Worm (Caenorhabditis elegans): Measurements from ENCODE around the gene sup-1.
A peak's percentile ranks its signal among the peaks of the same experiment; 100 is the strongest.

The sup-1 gene

ce11 chrIII:11746718-11747117, 9.3 kb upstream of the sup-1 start, which contains the start of gene mrt-2 (continued):
- TF ChIP-seq unc-98 (GFP tag; IDR thresholded peaks at IDR 0.05): peak; percentile 90
- TF ChIP-seq unc-86 (tag; optimal IDR thresholded peaks at IDR 0.05): peak; percentile 79
- TF ChIP-seq blmp-1 (tag; optimal IDR thresholded peaks at IDR 0.05): peak; percentile 69
- TF ChIP-seq snu-23 (GFP tag; optimal IDR thresholded peaks at IDR 0.05): peak; percentile 89
- TF ChIP-seq ztf-11 (tag; optimal IDR thresholded peaks at IDR 0.05): peak in 1 of 2 experiments; percentile 95
- peak; percentile 54 for TF ChIP-seq F16B12.6 (tag; optimal IDR thresholded peaks at IDR 0.05)
- TF ChIP-seq efl-3 (GFP tag; optimal IDR thresholded peaks at IDR 0.05): peak; percentile 19
- TF ChIP-seq aha-1 (tag; optimal IDR thresholded peaks at IDR 0.05): no peak
- TF ChIP-seq mdl-1 (tag; optimal IDR thresholded peaks at IDR 0.05): peak in 1 of 2 experiments; percentile 58
- peak; percentile 78 for TF ChIP-seq elt-2 (tag; optimal IDR thresholded peaks at IDR 0.05)
- TF ChIP-seq rnt-1 (tag; optimal IDR thresholded peaks at IDR 0.05): no peak
- peak; percentile 39 for TF ChIP-seq zip-4 (GFP tag; optimal IDR thresholded peaks at IDR 0.05)
- no peak for TF ChIP-seq ama-1 (optimal IDR thresholded peaks at IDR 0.05)
- peak; percentile 20 for TF ChIP-seq lin-15B (tag; optimal IDR thresholded peaks at IDR 0.05)
- TF ChIP-seq Y116A8C.19 (tag; optimal IDR thresholded peaks at IDR 0.05; ENCODE audit: borderline replicate concordance): peak; percentile 90
- no peak for TF ChIP-seq hlh-17 (GFP tag; optimal IDR thresholded peaks at IDR 0.05; ENCODE audit: borderline replicate concordance)
- TF ChIP-seq swsn-7 (tag; optimal IDR thresholded peaks at IDR 0.05): peak; percentile 84
- TF ChIP-seq sptf-1 (tag; optimal IDR thresholded peaks at IDR 0.05): no peak
- no peak for TF ChIP-seq unc-62 (GFP tag; optimal IDR thresholded peaks at IDR 0.05)
- TF ChIP-seq lsy-2 (tag; optimal IDR thresholded peaks at IDR 0.05): peak; percentile 86 to 88
- peak; percentile 64 for TF ChIP-seq vab-15 (tag; optimal IDR thresholded peaks at IDR 0.05)
- TF ChIP-seq lin-39 (tag; optimal IDR thresholded peaks at IDR 0.05): peak; percentile 87
- peak; percentile 54 for TF ChIP-seq ceh-8 (GFP tag; optimal IDR thresholded peaks at IDR 0.05)
- peak; percentile 97 for TF ChIP-seq nhr-85 (tag)
- TF ChIP-seq C04F5.9 (tag; optimal IDR thresholded peaks at IDR 0.05): peak; percentile 91
- no peak for TF ChIP-seq lin-14 (GFP tag; optimal IDR thresholded peaks at IDR 0.05)
- peak; percentile 97 for TF ChIP-seq egl-13 (tag; optimal IDR thresholded peaks at IDR 0.05)
- TF ChIP-seq jun-1 (tag; optimal IDR thresholded peaks at IDR 0.05): peak; percentile 34
- peak; percentile 14 for TF ChIP-seq sup-37 (GFP tag; optimal IDR thresholded peaks at IDR 0.05)
- TF ChIP-seq alr-1 (tag; optimal IDR thresholded peaks at IDR 0.05; ENCODE audit: borderline replicate concordance): no peak
- TF ChIP-seq ces-1 (GFP tag; optimal IDR thresholded peaks at IDR 0.05): no peak
- TF ChIP-seq ets-5 (GFP tag; IDR thresholded peaks at IDR 0.05): no peak
- peak; percentile 49 for TF ChIP-seq C34B4.2 (tag; optimal IDR thresholded peaks at IDR 0.05)
- no peak for TF ChIP-seq egl-27 (tag; optimal IDR thresholded peaks at IDR 0.05)
- peak; percentile 95 to 97 for TF ChIP-seq efl-1 (optimal IDR thresholded peaks at IDR 0.05)
- TF ChIP-seq efl-1 (GFP tag; optimal IDR thresholded peaks at IDR 0.05 in 1 of 2): peak; percentile 97 to 100
- TF ChIP-seq hlh-4 (tag; optimal IDR thresholded peaks at IDR 0.05): peak; percentile 60
- peak; percentile 96 for TF ChIP-seq irx-1 (tag; optimal IDR thresholded peaks at IDR 0.05)
- TF ChIP-seq nhr-20 (tag; optimal IDR thresholded peaks at IDR 0.05): peak; percentile 92
- peak; percentile 48 for TF ChIP-seq fos-1 (tag; optimal IDR thresholded peaks at IDR 0.05)
- TF ChIP-seq dpl-1 (GFP tag; optimal IDR thresholded peaks at IDR 0.05): peak; percentile 94 to 96 (median 96)
- peak; percentile 18 to 68 (median 67) for TF ChIP-seq ceh-82 (tag; optimal IDR thresholded peaks at IDR 0.05)
- TF ChIP-seq ceh-90 (tag; optimal IDR thresholded peaks at IDR 0.05): peak; percentile 99
- TF ChIP-seq xbp-1 (tag; optimal IDR thresholded peaks at IDR 0.05): peak; percentile 88
- TF ChIP-seq zag-1 (tag; optimal IDR thresholded peaks at IDR 0.05): no peak
- TF ChIP-seq snpc-4 (tag; optimal IDR thresholded peaks at IDR 0.05): peak; percentile 37
- TF ChIP-seq nhr-47 (tag; optimal IDR thresholded peaks at IDR 0.05): peak; percentile 95
- peak; percentile 82 for TF ChIP-seq grh-1 (GFP tag; IDR thresholded peaks at IDR 0.05)
- TF ChIP-seq nhr-71 (tag; optimal IDR thresholded peaks at IDR 0.05): peak; percentile 95
- TF ChIP-seq ceh-63 (GFP tag; optimal IDR thresholded peaks at IDR 0.05): peak; percentile 6
- peak; percentile 93 for TF ChIP-seq sox-4 (tag; optimal IDR thresholded peaks at IDR 0.05)
- TF ChIP-seq fkh-8 (tag; optimal IDR thresholded peaks at IDR 0.05): peak; percentile 80
- peak; percentile 90 for TF ChIP-seq nhr-19 (GFP tag; conservative IDR thresholded peaks at IDR 0.05)

Data from whole organism, L1 larva.